Worm (Caenorhabditis elegans) whole organism, young adult: Measurements from ENCODE around the gene act-1.

Source experiments
- C06A6.2 ChIP-seq: fragments of 200-800 bp; sonication (Bioruptor generic); conservative IDR thresholded peaks from 2 replicates; pipeline ENCODE4 v1.3.6; 2022; ENCODE audit warnings: missing genetic modification characterization, missing compliant biosample characterization
- D2030.7 ChIP-seq: fragments of 200-800 bp; sonication (Bioruptor generic); IDR thresholded peaks from 2 replicates; pipeline ENCODE4 v1.3.6; 2022; ENCODE audit warnings: missing genetic modification reagents, missing genetic modification characterization, missing compliant biosample characterization
- F23B12.7 ChIP-seq: sonication (generic microtip); optimal IDR thresholded peaks from 2 replicates; lab custom pipeline; 2017; ENCODE audit warnings: missing genetic modification characterization, mild to moderate bottlenecking, missing compliant biosample characterization, antibody characterized with exemption, moderate library complexity; ENCODE audit not compliant: insufficient read depth
- F33H1.4 ChIP-seq: fragments of 200-800 bp; sonication (Bioruptor generic); IDR thresholded peaks from 2 replicates; pipeline ENCODE4 v1.3.6; 2022; ENCODE audit warnings: missing genetic modification reagents, missing genetic modification characterization, missing compliant biosample characterization
- F52B5.7 ChIP-seq: sonication (generic microtip); optimal IDR thresholded peaks from 2 replicates; lab custom pipeline; 2016; ENCODE audit warnings: mild to moderate bottlenecking, missing genetic modification characterization, missing compliant biosample characterization
- K11D2.4 ChIP-seq: fragments of 200-800 bp; sonication (Bioruptor generic); IDR thresholded peaks from 2 replicates; pipeline ENCODE4 v1.3.6; 2022; ENCODE audit warnings: missing genetic modification reagents, missing genetic modification characterization, missing compliant biosample characterization
- K12H6.12 ChIP-seq: fragments of 200-800 bp; sonication (Bioruptor generic); optimal IDR thresholded peaks from 2 replicates; lab custom pipeline; 2018; ENCODE audit warnings: mild to moderate bottlenecking, missing genetic modification characterization, missing compliant biosample characterization
- Y53F4B.3 ChIP-seq: fragments of 200-800 bp; sonication (Bioruptor generic); IDR thresholded peaks from 2 replicates; pipeline ENCODE4 v1.3.6; 2022; ENCODE audit warnings: missing genetic modification reagents, missing genetic modification characterization, missing compliant biosample characterization
- Y95B8A.8 ChIP-seq: fragments of 200-800 bp; sonication (Bioruptor generic); IDR thresholded peaks from 2 replicates; pipeline ENCODE4 v1.3.6; 2022; ENCODE audit warnings: missing genetic modification reagents, missing genetic modification characterization, missing compliant biosample characterization
- akir-1 ChIP-seq: fragments of 200-800 bp; sonication (Bioruptor generic); optimal IDR thresholded peaks from 2 replicates; lab custom pipeline; 2018; ENCODE audit warnings: mild to moderate bottlenecking, missing genetic modification characterization, moderate library complexity, missing compliant biosample characterization
- aptf-2 ChIP-seq: fragments of 200-800 bp; sonication (Bioruptor generic); conservative IDR thresholded peaks from 2 replicates; pipeline ENCODE4 v1.3.6; 2022; ENCODE audit warnings: missing genetic modification reagents, missing genetic modification characterization, missing compliant biosample characterization
- attf-5 ChIP-seq: fragments of 200-800 bp; sonication (Bioruptor generic); optimal IDR thresholded peaks from 2 replicates; lab custom pipeline; 2018; ENCODE audit warnings: mild to moderate bottlenecking, missing genetic modification characterization, missing compliant biosample characterization
- bed-1 ChIP-seq: fragments of 200-800 bp; sonication (Bioruptor generic); IDR thresholded peaks from 2 replicates; pipeline ENCODE4 v1.3.6; 2022; ENCODE audit warnings: missing genetic modification reagents, missing genetic modification characterization, missing compliant biosample characterization
- cebp-1 ChIP-seq, 2 experiments: fragments of 200-800 bp in 1 of 2; sonication (Bioruptor generic) in 1 of 2; sonication (generic microtip) in 1 of 2; IDR thresholded peaks in 1 of 2; optimal IDR thresholded peaks in 1 of 2; 2 replicates each; pipeline versions ENCODE4 v1.3.6 to Lab custom; 2017 to 2022; ENCODE audit warnings: missing compliant biosample characterization in 2 of 2, missing genetic modification characterization in 2 of 2, mild to moderate bottlenecking in 1 of 2, missing genetic modification reagents in 1 of 2, moderate library complexity in 1 of 2
- ceh-100 ChIP-seq: fragments of 200-800 bp; sonication (Bioruptor generic); IDR thresholded peaks from 2 replicates; pipeline ENCODE4 v1.3.6; 2022; ENCODE audit warnings: missing genetic modification reagents, missing genetic modification characterization, missing compliant biosample characterization
- chd-7 ChIP-seq: sonication (generic microtip); optimal IDR thresholded peaks from 2 replicates; lab custom pipeline; 2016; ENCODE audit warnings: mild to moderate bottlenecking, missing genetic modification characterization, moderate library complexity, missing compliant biosample characterization
- him-1 ChIP-seq: sonication (generic microtip); optimal IDR thresholded peaks from 2 replicates; lab custom pipeline; 2016; ENCODE audit warnings: missing genotype, missing genetic modification reagents, missing genetic modification characterization, missing compliant biosample characterization
- hlh-26 ChIP-seq: fragments of 200-800 bp; sonication (Bioruptor generic); conservative IDR thresholded peaks from 2 replicates; pipeline ENCODE4 v1.3.6; 2022; ENCODE audit warnings: missing genetic modification reagents, missing genetic modification characterization, missing compliant biosample characterization
- hsf-1 ChIP-seq: fragments of 200-800 bp; sonication (Bioruptor generic); IDR thresholded peaks from 2 replicates; pipeline ENCODE4 v1.3.6; 2022; ENCODE audit warnings: missing genetic modification reagents, missing genetic modification characterization, missing compliant biosample characterization
- lag-1 ChIP-seq: fragments of 200-800 bp; sonication (Bioruptor generic); IDR thresholded peaks from 2 replicates; pipeline ENCODE4 v1.3.6; 2022; ENCODE audit warnings: missing genetic modification reagents, missing genetic modification characterization, missing compliant biosample characterization
- lin-40 ChIP-seq: sonication (generic microtip); optimal IDR thresholded peaks from 2 replicates; lab custom pipeline; 2016; ENCODE audit warnings: missing genetic modification characterization, mild to moderate bottlenecking, missing compliant biosample characterization, missing genotype, missing genetic modification reagents
- lin-54 ChIP-seq: fragments of 200-800 bp; sonication (Bioruptor generic); optimal IDR thresholded peaks from 2 replicates; lab custom pipeline; 2018; ENCODE audit warnings: mild to moderate bottlenecking, missing genetic modification characterization, missing compliant biosample characterization
- lsl-1 ChIP-seq: fragments of 200-800 bp; sonication (Bioruptor generic); optimal IDR thresholded peaks from 2 replicates; lab custom pipeline; 2018; ENCODE audit warnings: mild to moderate bottlenecking, missing genetic modification characterization, moderate library complexity, missing compliant biosample characterization
- madf-3 ChIP-seq: fragments of 200-800 bp; sonication (Bioruptor generic); IDR thresholded peaks from 2 replicates; pipeline ENCODE4 v1.3.6; 2022; ENCODE audit warnings: missing genetic modification reagents, missing genetic modification characterization, missing compliant biosample characterization
- nfyb-1 ChIP-seq: fragments of 200-800 bp; sonication (Bioruptor generic); IDR thresholded peaks from 2 replicates; pipeline ENCODE4 v1.3.6; 2022; ENCODE audit warnings: missing genetic modification reagents, missing genetic modification characterization, missing compliant biosample characterization
- nhr-179 ChIP-seq: sonication (generic microtip); optimal IDR thresholded peaks from 2 replicates; lab custom pipeline; 2016; ENCODE audit warnings: mild to moderate bottlenecking, missing genetic modification characterization, missing compliant biosample characterization
- nhr-80 ChIP-seq: sonication (generic microtip); optimal IDR thresholded peaks from 2 replicates; lab custom pipeline; 2016; ENCODE audit warnings: missing genetic modification characterization, missing compliant biosample characterization
- pbrm-1 ChIP-seq: fragments of 200-800 bp; sonication (Bioruptor generic); IDR thresholded peaks from 2 replicates; pipeline ENCODE4 v1.3.6; 2022; ENCODE audit warnings: missing genetic modification reagents, missing genetic modification characterization, missing compliant biosample characterization
- rpc-1 ChIP-seq, 2 experiments: fragments of 150-350 bp in 1 of 2; sonication (generic microtip) in 1 of 2; optimal IDR thresholded peaks; 2 replicates each; lab custom pipeline; 2014 to 2018; ENCODE audit warnings: missing biosample characterization in 1 of 2, missing genetic modification characterization in 1 of 2, missing genetic modification reagents in 1 of 2, missing genotype in 1 of 2
- snpc-3.4 ChIP-seq: sonication (generic microtip); optimal IDR thresholded peaks from 2 replicates; lab custom pipeline; 2017; ENCODE audit warnings: missing genetic modification characterization, mild to moderate bottlenecking, missing compliant biosample characterization, antibody characterized with exemption, moderate library complexity, missing genotype, missing genetic modification reagents
- somi-1 ChIP-seq: fragments of 200-800 bp; sonication (Bioruptor generic); optimal IDR thresholded peaks from 2 replicates; lab custom pipeline; 2018; ENCODE audit warnings: mild to moderate bottlenecking, missing genetic modification characterization, missing compliant biosample characterization
- tbx-9 ChIP-seq: sonication (generic microtip); optimal IDR thresholded peaks from 2 replicates; lab custom pipeline; 2016; ENCODE audit warnings: borderline replicate concordance, missing genetic modification characterization, inconsistent platforms, missing compliant biosample characterization
- zim-3 ChIP-seq: sonication (generic microtip); optimal IDR thresholded peaks from 2 replicates; lab custom pipeline; 2017; ENCODE audit warnings: mild to moderate bottlenecking, missing genetic modification characterization, moderate library complexity, missing compliant biosample characterization
- ztf-25 ChIP-seq: fragments of 200-800 bp; sonication (Bioruptor generic); IDR thresholded peaks from 2 replicates; pipeline ENCODE4 v1.3.6; 2022; ENCODE audit warnings: missing genetic modification reagents, missing genetic modification characterization, missing compliant biosample characterization
- ztf-26 ChIP-seq: sonication (generic microtip); optimal IDR thresholded peaks from 2 replicates; lab custom pipeline; 2017; ENCODE audit warnings: missing genetic modification characterization, missing compliant biosample characterization

act-1 gene

ce11 chrV:11078104-11078724 is 2.6 kb upstream of the act-1 start, which contains the start of gene act-2 (continued):
- TF ChIP-seq akir-1 (GFP tag; lab: Kevin White, UChicago) (no peak), madf-3 (GFP tag; lab: Robert Waterston, UW) (peak; percentile 87), ceh-100 (GFP tag; lab: Robert Waterston, UW) (peak; percentile 64), lin-54 (GFP tag; lab: Kevin White, UChicago) (peak; percentile 93), aptf-2 (GFP tag; lab: Robert Waterston, UW) (0 out of 2 replicates have a peak, but pooled peaks have one; percentile 46), ztf-25 (no peak), tbx-9 (no peak), D2030.7 (GFP tag; lab: Robert Waterston, UW) (peak; percentile 91), rpc-1 (optimal IDR thresholded peaks at IDR 0.05; lab: Kevin White, UChicago) (peak; percentile 8), rpc-1 (tag; optimal IDR thresholded peaks at IDR 0.05; lab: Kevin White, UChicago) (no peak), hsf-1 (GFP tag; lab: Robert Waterston, UW) (peak; percentile 99), attf-5 (GFP tag; lab: Kevin White, UChicago) (peak; percentile 62), nhr-80 (tag; lab: Kevin White, UChicago) (peak; percentile 42), F33H1.4 (GFP tag; lab: Robert Waterston, UW) (peak; percentile 69), nhr-179 (no peak)

ce11 chrV:11078874-11079273 is 2.0 kb upstream of the act-1 start:
- TF ChIP-seq cebp-1 (GFP tag; IDR thresholded peaks at IDR 0.05; lab: Robert Waterston, UW) (no peak), cebp-1 (tag; optimal IDR thresholded peaks at IDR 0.05; lab: Kevin White, UChicago) (peak; percentile 82), ztf-26 (tag; lab: Kevin White, UChicago) (no peak), zim-3 (tag; lab: Kevin White, UChicago) (no peak), bed-1 (GFP tag; lab: Robert Waterston, UW) (no peak)

ce11 chrV:11082475-11082874 is 1.6 kb downstream of the act-1 start:
- TF ChIP-seq lag-1 (GFP tag; lab: Robert Waterston, UW): no peak
- no peak for TF ChIP-seq pbrm-1 (GFP tag; lab: Robert Waterston, UW)
- 0 out of 2 replicates have a peak, but pooled peaks have one; percentile 9 for TF ChIP-seq Y95B8A.8 (GFP tag; lab: Robert Waterston, UW)
- no peak for TF ChIP-seq snpc-3.4 (tag; lab: Kevin White, UChicago)
- TF ChIP-seq madf-3 (GFP tag; lab: Robert Waterston, UW): no peak
- peak; percentile 46 for TF ChIP-seq F52B5.7
- no peak for TF ChIP-seq chd-7
- no peak for TF ChIP-seq F23B12.7 (tag; lab: Kevin White, UChicago)
- peak; percentile 40; the same call in 1 of the 2 replicates for TF ChIP-seq nfyb-1 (GFP tag; lab: Robert Waterston, UW)
- TF ChIP-seq K11D2.4 (GFP tag; lab: Robert Waterston, UW): 0 out of 2 replicates have a peak, but pooled peaks have one; percentile 15
- TF ChIP-seq lin-40 (tag; lab: Kevin White, UChicago): peak; percentile 6
- TF ChIP-seq K12H6.12 (tag; lab: Kevin White, UChicago): peak; percentile 15
- peak; percentile 42 for TF ChIP-seq somi-1
- no peak for TF ChIP-seq hlh-26 (GFP tag; lab: Robert Waterston, UW)
- TF ChIP-seq lsl-1 (GFP tag; lab: Kevin White, UChicago): no peak
- no peak for TF ChIP-seq him-1 (tag; lab: Kevin White, UChicago)
- TF ChIP-seq Y53F4B.3 (GFP tag; lab: Robert Waterston, UW): no peak
- 0 out of 2 replicates have a peak, but pooled peaks have one; percentile 44 for TF ChIP-seq C06A6.2 (GFP tag; lab: Robert Waterston, UW)
